Fruit fly (Drosophila melanogaster): ENCODE measurements around the gene CG32024.
A peak's percentile ranks its signal among the peaks of the same experiment; 100 is the strongest.

The CG32024 gene

dm6 chr3L:8765493-8765892 is 41.9 kb upstream of the CG32024 start (continued):
- TF ChIP-seq CG17328 (GFP tag; IDR thresholded peaks at IDR 0.05), result peak; percentile 85
- TF ChIP-seq nau (GFP tag; optimal IDR thresholded peaks at IDR 0.05), result no peak
- no peak for TF ChIP-seq CG15479 (GFP tag; optimal IDR thresholded peaks at IDR 0.05)
- TF ChIP-seq CG1024 (GFP tag; IDR thresholded peaks at IDR 0.05), result peak; percentile 62
- peak; percentile 78 for TF ChIP-seq CG10267 (tag; optimal IDR thresholded peaks at IDR 0.05)
- TF ChIP-seq NC2β (GFP tag; optimal IDR thresholded peaks at IDR 0.05), result no peak
- TF ChIP-seq CG4328 (GFP tag; optimal IDR thresholded peaks at IDR 0.05), result no peak
- TF ChIP-seq gcm (GFP tag; optimal IDR thresholded peaks at IDR 0.05), result no peak
- TF ChIP-seq HLH3B (GFP tag; IDR thresholded peaks at IDR 0.05), result peak; percentile 40
- no peak for TF ChIP-seq CG12744 (GFP tag; optimal IDR thresholded peaks at IDR 0.05)
- TF ChIP-seq abd-A (tag; optimal IDR thresholded peaks at IDR 0.05), result no peak
- TF ChIP-seq Lhr (GFP tag; optimal IDR thresholded peaks at IDR 0.05), result no peak
- TF ChIP-seq Xrp1 (GFP tag; IDR thresholded peaks at IDR 0.05), result peak; percentile 67
- no peak; the same call in 1 of the 2 replicates for TF ChIP-seq CG32767 (GFP tag; IDR thresholded peaks at IDR 0.05)
- no peak for TF ChIP-seq salm (tag; optimal IDR thresholded peaks at IDR 0.05)
- TF ChIP-seq CG4617 (GFP tag; optimal IDR thresholded peaks at IDR 0.05; ENCODE audit: borderline replicate concordance), result no peak
- no peak for TF ChIP-seq CG9817 (tag; optimal IDR thresholded peaks at IDR 0.05)
- no peak for TF ChIP-seq CG15601 (tag; optimal IDR thresholded peaks at IDR 0.05)
- peak; percentile 37; the same call in 2 of the 3 replicates for TF ChIP-seq CG14050 (GFP tag; IDR thresholded peaks at IDR 0.05)
- TF ChIP-seq sug (tag; optimal IDR thresholded peaks at IDR 0.05), result no peak
- TF ChIP-seq ken (GFP tag; IDR thresholded peaks at IDR 0.05), result peak; percentile 59
- TF ChIP-seq pfk (GFP tag; optimal IDR thresholded peaks at IDR 0.05), result no peak
- TF ChIP-seq cas (GFP tag; IDR thresholded peaks at IDR 0.05), result no peak
- no peak for TF ChIP-seq Gug (GFP tag; IDR thresholded peaks at IDR 0.05)
- no peak for TF ChIP-seq CG1792 (GFP tag; optimal IDR thresholded peaks at IDR 0.05)
- no peak for TF ChIP-seq CG12071 (GFP tag; optimal IDR thresholded peaks at IDR 0.05)

- TF ChIP-seq tx (GFP tag; optimal IDR thresholded peaks at IDR 0.05) (peak; percentile 97), ATbp (GFP tag; optimal IDR thresholded peaks at IDR 0.05) (peak; percentile 97), kay (GFP tag; optimal IDR thresholded peaks at IDR 0.05) (peak; percentile 92), eve (GFP tag; optimal IDR thresholded peaks at IDR 0.05) (peak; percentile 74 to 100), Oaz (GFP tag; IDR thresholded peaks at IDR 0.05) (peak; percentile 97), CG4424 (GFP tag; optimal IDR thresholded peaks at IDR 0.05) (peak; percentile 97), nau (GFP tag; optimal IDR thresholded peaks at IDR 0.05) (peak; percentile 96), CG1647 (GFP tag; optimal IDR thresholded peaks at IDR 0.05) (peak; percentile 92), TFAM (GFP tag; optimal IDR thresholded peaks at IDR 0.05) (peak; percentile 86), Blimp-1 (GFP tag; optimal IDR thresholded peaks at IDR 0.05) (peak; percentile 95), Nf-YA (GFP tag; IDR thresholded peaks at IDR 0.05) (peak; percentile 90), CG9437 (GFP tag; optimal IDR thresholded peaks at IDR 0.05) (peak; percentile 100), CG11696 (GFP tag; IDR thresholded peaks at IDR 0.05) (peak; percentile 85), lola (GFP tag; optimal IDR thresholded peaks at IDR 0.05) (peak in 1 of 3 experiments; percentile 99), Taf1 (GFP tag; IDR thresholded peaks at IDR 0.05) (peak; percentile 95), ash1 (GFP tag; optimal IDR thresholded peaks at IDR 0.05) (no peak), abd-A (tag; optimal IDR thresholded peaks at IDR 0.05) (peak; percentile 73), ranshi (GFP tag; IDR thresholded peaks at IDR 0.05) (peak; percentile 97), gt (GFP tag; IDR thresholded peaks at IDR 0.05) (peak; percentile 93), CG2202 (tag; optimal IDR thresholded peaks at IDR 0.05) (peak; percentile 97), en (GFP tag; optimal IDR thresholded peaks at IDR 0.05) (peak; percentile 96), CG10979 (tag; optimal IDR thresholded peaks at IDR 0.05) (peak; percentile 98), D19A (tag; optimal IDR thresholded peaks at IDR 0.05) (peak; percentile 91), CG16813 (GFP tag; IDR thresholded peaks at IDR 0.05; ENCODE audit: partially characterized antibody) (peak; percentile 59), C15 (GFP tag; IDR thresholded peaks at IDR 0.05) (peak; percentile 94), CG11456 (GFP tag; IDR thresholded peaks at IDR 0.05) (peak; percentile 98), yki (optimal IDR thresholded peaks at IDR 0.05) (no peak)
Measured at dm6 chr3L:8765969-8766538, 41.3 kb upstream of the CG32024 start.

Data from whole organism, embryonic.